Fruit fly (Drosophila melanogaster) whole organism, embryonic: Measurements from ENCODE around the gene CG34293.

Experiments
- Bteb2 ChIP-seq: fragments of 200-800 bp; sonication (Bioruptor generic); optimal IDR thresholded peaks from 2 replicates; lab custom pipeline; 2016; ENCODE audit warnings: missing biosample characterization, missing genetic modification characterization
- CG1024 ChIP-seq: fragments of 200-800 bp; sonication (Bioruptor generic); IDR thresholded peaks from 2 replicates; pipeline ENCODE4 v1.3.6; 2022; ENCODE audit warnings: missing biosample characterization, missing genetic modification characterization
- CG10267 ChIP-seq: fragments of 200-800 bp; sonication (Bioruptor generic); optimal IDR thresholded peaks from 2 replicates; lab custom pipeline; 2018; ENCODE audit warnings: missing biosample characterization, mild to moderate bottlenecking, missing genetic modification characterization, moderate library complexity
- CG10431 ChIP-seq: fragments of 200-800 bp; sonication (Bioruptor generic); optimal IDR thresholded peaks from 3 replicates; lab custom pipeline; 2018; ENCODE audit warnings: missing biosample characterization, mild to moderate bottlenecking, missing genetic modification characterization
- CG11398 ChIP-seq: fragments of 200-800 bp; sonication (Bioruptor generic); optimal IDR thresholded peaks from 2 replicates; lab custom pipeline; 2016; ENCODE audit warnings: missing biosample characterization, missing genetic modification characterization
- CG11695 ChIP-seq: fragments of 200-800 bp; sonication (Bioruptor generic); IDR thresholded peaks from 3 replicates; pipeline ENCODE4 v1.3.6; 2022; ENCODE audit warnings: missing biosample characterization, missing genetic modification characterization
- CG12769 ChIP-seq: fragments of 200-800 bp; sonication (Bioruptor generic); optimal IDR thresholded peaks from 2 replicates; lab custom pipeline; 2019; ENCODE audit warnings: missing biosample characterization, mild to moderate bottlenecking, missing genetic modification characterization, moderate library complexity
- CG15073 ChIP-seq: fragments of 200-800 bp; sonication (Bioruptor generic); optimal IDR thresholded peaks from 2 replicates; lab custom pipeline; 2016; ENCODE audit warnings: missing biosample characterization, missing genetic modification characterization
- CG15479 ChIP-seq: fragments of 200-800 bp; sonication (Bioruptor generic); optimal IDR thresholded peaks from 3 replicates; lab custom pipeline; 2019; ENCODE audit warnings: missing biosample characterization, mild to moderate bottlenecking, missing genetic modification characterization, moderate library complexity
- CG1647 ChIP-seq: fragments of 200-800 bp; sonication (Bioruptor generic); optimal IDR thresholded peaks from 3 replicates; lab custom pipeline; 2016; ENCODE audit warnings: missing biosample characterization, missing genetic modification characterization
- CG16815 ChIP-seq: fragments of 200-800 bp; sonication (Bioruptor generic); optimal IDR thresholded peaks from 3 replicates; lab custom pipeline; 2017; ENCODE audit warnings: missing biosample characterization, mild to moderate bottlenecking, missing genetic modification characterization
- CG18476 ChIP-seq: fragments of 200-800 bp; sonication (Bioruptor generic); optimal IDR thresholded peaks from 2 replicates; lab custom pipeline; 2016; ENCODE audit warnings: missing biosample characterization, mild to moderate bottlenecking, missing genetic modification characterization
- CG2116 ChIP-seq: fragments of 200-800 bp; sonication (Bioruptor generic); optimal IDR thresholded peaks from 3 replicates; lab custom pipeline; 2018; ENCODE audit warnings: missing biosample characterization, mild to moderate bottlenecking, missing genetic modification characterization
- CG3407 ChIP-seq: fragments of 200-800 bp; sonication (Bioruptor generic); optimal IDR thresholded peaks from 2 replicates; lab custom pipeline; 2018; ENCODE audit warnings: missing biosample characterization, mild to moderate bottlenecking, missing genetic modification characterization
- CG3726 ChIP-seq: fragments of 200-800 bp; sonication (Bioruptor generic); IDR thresholded peaks from 3 replicates; pipeline ENCODE4, ENCODE4 v1.3.6; 2022; ENCODE audit warnings: missing biosample characterization, missing genetic modification characterization
- CG6175 ChIP-seq: fragments of 200-800 bp; sonication (Bioruptor generic); IDR thresholded peaks from 3 replicates; pipeline ENCODE4 v1.3.6; 2022; ENCODE audit warnings: missing biosample characterization, missing genetic modification characterization
- CG6765 ChIP-seq: fragments of 200-800 bp; sonication (Bioruptor generic); optimal IDR thresholded peaks from 3 replicates; lab custom pipeline; 2017; ENCODE audit warnings: missing biosample characterization, mild to moderate bottlenecking, missing genetic modification characterization
- CG7839 ChIP-seq: fragments of 200-800 bp; sonication (Bioruptor generic); optimal IDR thresholded peaks from 3 replicates; lab custom pipeline; 2018; ENCODE audit warnings: missing biosample characterization, mild to moderate bottlenecking, missing genetic modification characterization, moderate library complexity
- CG8290 ChIP-seq, 3 experiments: fragments of 200-800 bp; sonication (Bioruptor generic); optimal IDR thresholded peaks; 2 replicates each; lab custom pipeline; 2016 to 2019; ENCODE audit warnings: missing biosample characterization in 3 of 3, missing genetic modification characterization in 3 of 3, mild to moderate bottlenecking in 2 of 3, moderate library complexity in 1 of 3
- CkIIα-i1 ChIP-seq: fragments of 200-800 bp; sonication (Bioruptor generic); IDR thresholded peaks from 2 replicates; pipeline ENCODE4 v1.3.6; 2022; ENCODE audit warnings: missing biosample characterization, missing genetic modification characterization
- Hand ChIP-seq: fragments of 200-800 bp; sonication (Bioruptor generic); optimal IDR thresholded peaks from 2 replicates; lab custom pipeline; 2017; ENCODE audit warnings: mild to moderate bottlenecking, missing biosample characterization, missing genetic modification reagents, missing genetic modification characterization
- Hr51 ChIP-seq, 2 experiments: fragments of 200-800 bp; sonication (Bioruptor generic); optimal IDR thresholded peaks; 2 replicates in 1 of 2; 3 replicates in 1 of 2; lab custom pipeline; 2016 to 2018; ENCODE audit warnings: missing biosample characterization in 2 of 2, missing genetic modification characterization in 2 of 2, mild to moderate bottlenecking in 1 of 2, moderate library complexity in 1 of 2
- Med ChIP-seq: fragments of 200-800 bp; sonication (Bioruptor generic); peaks from one replicate; lab custom pipeline; 2016; ENCODE audit warnings: missing biosample characterization, missing genetic modification characterization, mild to moderate bottlenecking, inconsistent platforms, moderate library complexity
- NC2α ChIP-seq: fragments of 200-800 bp; sonication (Bioruptor generic); optimal IDR thresholded peaks from 2 replicates; lab custom pipeline; 2016; ENCODE audit warnings: missing biosample characterization, missing genetic modification characterization
- Sry-β ChIP-seq: fragments of 200-800 bp; sonication (Bioruptor generic); optimal IDR thresholded peaks from 2 replicates; lab custom pipeline; 2018; ENCODE audit warnings: missing biosample characterization, mild to moderate bottlenecking, missing genetic modification characterization, moderate library complexity
- Ssrp ChIP-seq: fragments of 200-800 bp; sonication (Bioruptor generic); optimal IDR thresholded peaks from 2 replicates; lab custom pipeline; 2018; ENCODE audit warnings: missing biosample characterization, mild to moderate bottlenecking, missing genetic modification characterization, moderate library complexity
- Stat92E ChIP-seq, 3 experiments: fragments of >200 bp in 2 of 3; fragments of 200-800 bp in 1 of 3; sonication (Bioruptor generic) in 1 of 3; optimal IDR thresholded peaks; 2 replicates each; lab custom pipeline; 2017 to 2019; ENCODE audit warnings: missing biosample characterization in 3 of 3, missing genetic modification characterization in 3 of 3, mild to moderate bottlenecking in 1 of 3, moderate library complexity in 1 of 3
- Vsx1 ChIP-seq: fragments of 200-800 bp; sonication (Bioruptor generic); optimal IDR thresholded peaks from 2 replicates; lab custom pipeline; 2017; ENCODE audit warnings: missing biosample characterization, mild to moderate bottlenecking, missing genetic modification characterization, missing genetic modification reagents
- az2 ChIP-seq: fragments of 200-800 bp; sonication (Bioruptor generic); optimal IDR thresholded peaks from 3 replicates; lab custom pipeline; 2016; ENCODE audit warnings: missing biosample characterization, missing genetic modification characterization
- caup ChIP-seq: fragments of 200-800 bp; sonication (Bioruptor generic); optimal IDR thresholded peaks from 3 replicates; lab custom pipeline; 2017; ENCODE audit warnings: missing biosample characterization, mild to moderate bottlenecking, missing genetic modification characterization, moderate library complexity; ENCODE audit not compliant: severe bottlenecking
- corto ChIP-seq: fragments of 200-800 bp; sonication (Bioruptor generic); optimal IDR thresholded peaks from 2 replicates; lab custom pipeline; 2016; ENCODE audit warnings: missing biosample characterization, mild to moderate bottlenecking, missing genetic modification characterization, moderate library complexity
- da ChIP-seq: fragments of 200-800 bp; sonication (Bioruptor generic); optimal IDR thresholded peaks from 2 replicates; lab custom pipeline; 2016; ENCODE audit warnings: missing biosample characterization, missing genetic modification characterization
- dysf ChIP-seq: fragments of 200-800 bp; sonication (Bioruptor generic); IDR thresholded peaks from 3 replicates; pipeline ENCODE4 v1.3.6; 2022; ENCODE audit warnings: missing biosample characterization, missing genetic modification characterization
- gfzf ChIP-seq: fragments of 200-800 bp; sonication (Bioruptor generic); optimal IDR thresholded peaks from 2 replicates; lab custom pipeline; 2016; ENCODE audit warnings: missing biosample characterization, mild to moderate bottlenecking, missing genetic modification characterization, moderate library complexity
- lbe ChIP-seq: fragments of 200-800 bp; sonication (Bioruptor generic); optimal IDR thresholded peaks from 2 replicates; lab custom pipeline; 2016; ENCODE audit warnings: missing biosample characterization, mild to moderate bottlenecking, missing genetic modification characterization
- lola ChIP-seq, 3 experiments: fragments of >200 bp in 2 of 3; fragments of 200-800 bp in 1 of 3; sonication (Bioruptor generic) in 1 of 3; optimal IDR thresholded peaks; 2 replicates each; lab custom pipeline; 2017 to 2019; ENCODE audit warnings: missing biosample characterization in 3 of 3, missing genetic modification characterization in 3 of 3, mild to moderate bottlenecking in 1 of 3, moderate library complexity in 1 of 3
- nmo ChIP-seq: fragments of 200-800 bp; sonication (Bioruptor generic); optimal IDR thresholded peaks from 2 replicates; lab custom pipeline; 2018; ENCODE audit warnings: missing biosample characterization, mild to moderate bottlenecking, missing genetic modification characterization, moderate library complexity
- p53 ChIP-seq: fragments of 200-800 bp; sonication (Bioruptor generic); optimal IDR thresholded peaks from 2 replicates; lab custom pipeline; 2016; ENCODE audit warnings: missing biosample characterization, missing genetic modification characterization
- phol ChIP-seq: fragments of 200-800 bp; sonication (Bioruptor generic); optimal IDR thresholded peaks from 3 replicates; lab custom pipeline; 2018; ENCODE audit warnings: missing biosample characterization, mild to moderate bottlenecking, missing genetic modification characterization, moderate library complexity
- sim ChIP-seq: fragments of 200-800 bp; sonication (Bioruptor generic); IDR thresholded peaks from 2 replicates; pipeline ENCODE4 v1.3.6; 2022; ENCODE audit warnings: missing biosample characterization, missing genetic modification characterization
- slp2 ChIP-seq: fragments of 200-800 bp; sonication (Bioruptor generic); optimal IDR thresholded peaks from 2 replicates; lab custom pipeline; 2016; ENCODE audit warnings: missing biosample characterization, missing genetic modification characterization
- sr ChIP-seq: fragments of 200-800 bp; sonication (Bioruptor generic); IDR thresholded peaks from 3 replicates; pipeline ENCODE4 v1.3.6; 2022; ENCODE audit warnings: missing biosample characterization, missing genetic modification characterization
- toy ChIP-seq: fragments of 200-800 bp; sonication (Bioruptor generic); IDR thresholded peaks from 2 replicates; pipeline ENCODE4 v1.3.6; 2022; ENCODE audit warnings: missing biosample characterization, missing genetic modification characterization
- vfl ChIP-seq: fragments of 200-800 bp; sonication (Bioruptor generic); optimal IDR thresholded peaks from 2 replicates; lab custom pipeline; 2016; ENCODE audit warnings: missing biosample characterization, missing genetic modification characterization
- vvl ChIP-seq: fragments of 200-800 bp; sonication (Bioruptor generic); IDR thresholded peaks from 2 replicates; pipeline ENCODE4 v1.3.6; 2022; ENCODE audit warnings: missing biosample characterization, missing genetic modification characterization
- zen2 ChIP-seq: fragments of 200-800 bp; sonication (Bioruptor generic); IDR thresholded peaks from 3 replicates; pipeline ENCODE4 v1.3.6; 2022; ENCODE audit warnings: missing biosample characterization, missing genetic modification characterization; ENCODE audit not compliant: partially characterized antibody
- zf30C ChIP-seq: fragments of 200-800 bp; sonication (Bioruptor generic); optimal IDR thresholded peaks from 3 replicates; lab custom pipeline; 2018; ENCODE audit warnings: missing biosample characterization, mild to moderate bottlenecking, missing genetic modification characterization

Gene CG34293

DNA sequence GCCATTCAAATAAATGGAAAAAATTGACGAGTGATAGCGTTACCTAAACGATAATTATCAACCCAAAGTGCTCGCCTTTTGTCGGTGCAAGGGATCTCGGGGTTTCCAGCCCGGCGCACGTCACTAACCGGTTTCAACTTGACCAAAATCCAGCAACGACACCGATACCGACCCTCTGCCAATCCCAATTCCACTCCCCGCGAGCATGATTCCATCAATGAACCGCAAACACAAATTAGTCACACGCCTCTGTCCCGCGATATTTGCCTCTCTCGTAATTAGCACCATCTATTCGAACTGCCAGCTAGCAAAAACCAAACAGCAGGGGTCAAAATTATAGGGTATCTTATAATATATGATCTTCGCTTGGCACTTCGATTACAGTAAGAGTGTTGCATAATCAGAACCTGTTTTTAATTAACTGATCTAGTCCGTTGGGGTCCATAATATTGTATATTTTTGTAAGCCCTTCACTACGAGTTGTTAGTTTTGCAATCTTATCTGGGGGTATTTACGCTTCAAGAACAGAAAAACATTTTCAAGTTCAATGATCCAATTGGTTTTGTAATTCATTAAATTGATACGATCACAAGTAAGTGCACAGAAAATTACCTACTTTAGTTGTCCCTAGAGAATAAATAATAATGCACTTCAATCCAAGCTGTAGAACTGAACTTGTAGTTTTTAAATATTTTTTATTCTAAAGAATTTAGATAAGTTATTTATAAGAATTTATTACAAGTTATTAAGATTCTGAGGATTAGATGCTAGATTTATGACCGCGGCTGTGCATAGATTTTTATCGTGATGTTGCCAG, 12.1 kb downstream of the CG34293 start (continued):
- TF ChIP-seq Stat92E (GFP tag; optimal IDR thresholded peaks at IDR 0.05; lab: Kevin White, UChicago) (no peak), phol (tag; lab: Kevin White, UChicago) (peak; percentile 44), Hand (peak; percentile 34), sim (GFP tag; lab: Robert Waterston, UW) (no peak), CG18476 (GFP tag; lab: Kevin White, UChicago) (no peak), Bteb2 (GFP tag; lab: Kevin White, UChicago) (no peak), Vsx1 (GFP tag; lab: Kevin White, UChicago) (peak; percentile 82), CG15073 (GFP tag; lab: Kevin White, UChicago) (no peak), toy (GFP tag; lab: Robert Waterston, UW) (no peak), nmo (GFP tag; lab: Kevin White, UChicago) (peak; percentile 5), CG10431 (GFP tag; lab: Kevin White, UChicago) (no peak), gfzf (GFP tag; lab: Kevin White, UChicago) (no peak), CkIIα-i1 (GFP tag; lab: Robert Waterston, UW) (no peak), sr (no peak), CG2116 (GFP tag; lab: Kevin White, UChicago) (peak; percentile 10), CG1024 (GFP tag; lab: Robert Waterston, UW) (no peak), CG3407 (GFP tag; lab: Kevin White, UChicago) (no peak), p53 (GFP tag; lab: Kevin White, UChicago) (no peak), CG6765 (GFP tag; lab: Kevin White, UChicago) (peak; percentile 29), CG1647 (GFP tag; lab: Kevin White, UChicago) (no peak), lola (GFP tag; optimal IDR thresholded peaks at IDR 0.05; lab: Kevin White, UChicago) (peak in 1 of 3 experiments; percentile 34), CG15479 (GFP tag; lab: Kevin White, UChicago) (no peak), vvl (GFP tag; lab: Robert Waterston, UW) (0 out of 2 replicates have a peak, but pooled peaks have one; percentile 45), lbe (GFP tag; lab: Kevin White, UChicago) (no peak), CG11695 (GFP tag; lab: Robert Waterston, UW) (peak; percentile 33; the same call in 1 of the 3 replicates), zen2 (GFP tag; lab: Robert Waterston, UW) (no peak), Hr51 (GFP tag; optimal IDR thresholded peaks at IDR 0.05; lab: Kevin White, UChicago) (peak in 1 of 2 experiments; percentile 63), Sry-β (GFP tag; lab: Kevin White, UChicago) (no peak), vfl (GFP tag; lab: Kevin White, UChicago) (no peak), zf30C (GFP tag; lab: Kevin White, UChicago) (no peak), corto (GFP tag; lab: Kevin White, UChicago) (no peak), az2 (GFP tag; lab: Kevin White, UChicago) (peak; percentile 12), CG8290 (GFP tag; optimal IDR thresholded peaks at IDR 0.05; lab: Kevin White, UChicago) (no peak), CG8290 (tag; optimal IDR thresholded peaks at IDR 0.05; lab: Kevin White, UChicago) (peak in 1 of 2 experiments; percentile 43), CG7839 (tag; lab: Kevin White, UChicago) (peak; percentile 65), CG12769 (tag; lab: Kevin White, UChicago) (peak; percentile 72), dysf (GFP tag; lab: Robert Waterston, UW) (peak; percentile 59; the same call in 2 of the 3 replicates), caup (GFP tag; lab: Kevin White, UChicago) (peak; percentile 67), CG11398 (no peak), CG3726 (GFP tag; lab: Robert Waterston, UW) (no peak), slp2 (no peak), CG16815 (GFP tag; lab: Kevin White, UChicago) (peak; percentile 34), Ssrp (peak; percentile 32), CG6175 (GFP tag; lab: Robert Waterston, UW) (no peak), CG10267 (tag; lab: Kevin White, UChicago) (peak; percentile 28), Med (GFP tag; lab: Kevin White, UChicago) (peak; percentile 78), NC2α (GFP tag; lab: Kevin White, UChicago) (no peak), da (GFP tag; lab: Kevin White, UChicago) (no peak)
